Fruit fly (Drosophila melanogaster) whole organism, wandering third instar larva: ENCODE measurements around the gene CG42455.

ENCODE experiments used
- CG9705 ChIP-seq: fragments of 200-800 bp; sonication (Bioruptor generic); optimal IDR thresholded peaks from 2 replicates; lab custom pipeline; 2018; ENCODE audit warnings: missing biosample characterization, mild to moderate bottlenecking, missing genetic modification characterization
- Hr83 ChIP-seq: fragments of 200-300 bp; sonication (Bioruptor generic); optimal IDR thresholded peaks from 2 replicates; lab custom pipeline; 2016; ENCODE audit warnings: missing biosample characterization, mild to moderate bottlenecking, missing genetic modification characterization, moderate library complexity; ENCODE audit not compliant: poor library complexity, severe bottlenecking
- Vsx2 ChIP-seq: fragments of 200-300, 225-300 bp; sonication (Bioruptor generic); optimal IDR thresholded peaks from 2 replicates; lab custom pipeline; 2018; ENCODE audit warnings: missing biosample characterization, missing genetic modification characterization; ENCODE audit not compliant: partially characterized antibody
- brk ChIP-seq: fragments of 200-800 bp; sonication (Bioruptor generic); optimal IDR thresholded peaks from 2 replicates; lab custom pipeline; 2016; ENCODE audit warnings: missing biosample characterization, mild to moderate bottlenecking, missing genetic modification characterization
- h ChIP-seq: fragments of 200-800 bp; sonication (Bioruptor generic); optimal IDR thresholded peaks from 3 replicates; lab custom pipeline; 2016; ENCODE audit warnings: missing biosample characterization, mild to moderate bottlenecking, missing genetic modification characterization
- sv ChIP-seq: fragments of 200-800 bp; sonication (Bioruptor generic); optimal IDR thresholded peaks from 3 replicates; lab custom pipeline; 2016; ENCODE audit warnings: missing biosample characterization, missing genetic modification characterization

DNA sequence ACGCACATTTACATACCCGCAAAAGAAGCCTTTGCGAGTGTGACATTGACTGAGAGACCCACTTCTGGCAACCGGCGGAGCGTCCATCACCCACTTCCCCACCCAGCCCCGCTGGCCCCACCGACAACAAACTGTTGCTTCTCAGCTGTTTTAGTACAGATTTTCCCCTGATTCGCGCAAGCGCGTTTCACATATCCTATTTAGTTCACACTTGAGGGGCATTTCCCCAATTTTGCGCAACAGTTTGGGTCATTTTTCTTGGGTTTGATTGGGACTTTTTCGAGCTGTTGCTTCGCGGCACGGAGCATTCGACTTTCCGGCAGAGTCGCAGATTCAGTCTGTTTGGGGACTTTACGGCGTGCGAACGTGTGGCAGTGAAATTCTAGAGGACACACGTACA, 44.9 kb upstream of the CG42455 start:
- TF ChIP-seq brk (GFP tag; lab: Kevin White, UChicago) (no peak), Hr83 (GFP tag; lab: Kevin White, UChicago) (no peak), CG9705 (GFP tag; lab: Kevin White, UChicago) (no peak), sv (GFP tag; lab: Kevin White, UChicago) (no peak), Vsx2 (no peak), h (no peak)
